Fruit fly (Drosophila melanogaster): ENCODE measurements around the gene Pgant4.

The Pgant4 gene

dm6 chr2L:3524729-3525181 is 52.4 kb downstream of the Pgant4 start, which contains the start of gene CG8852 (continued):
- no peak for TF ChIP-seq ro (GFP tag; IDR thresholded peaks at IDR 0.05)
- TF ChIP-seq CG15479 (GFP tag; optimal IDR thresholded peaks at IDR 0.05), result no peak
- no peak for TF ChIP-seq Drgx (GFP tag; IDR thresholded peaks at IDR 0.05)
- no peak for TF ChIP-seq CG10147 (GFP tag; optimal IDR thresholded peaks at IDR 0.05)
- TF ChIP-seq CG16813 (GFP tag; IDR thresholded peaks at IDR 0.05; ENCODE audit: partially characterized antibody), result no peak
- TF ChIP-seq slbo (GFP tag; IDR thresholded peaks at IDR 0.05), result no peak; the same call in 1 of the 2 replicates
- TF ChIP-seq CG18011 (GFP tag; optimal IDR thresholded peaks at IDR 0.05), result no peak
- no peak for TF ChIP-seq Chrac-16 (GFP tag; optimal IDR thresholded peaks at IDR 0.05)
- TF ChIP-seq CG4617 (GFP tag; optimal IDR thresholded peaks at IDR 0.05; ENCODE audit: borderline replicate concordance), result no peak
- no peak for TF ChIP-seq Hey (tag; optimal IDR thresholded peaks at IDR 0.05)
- no peak for TF ChIP-seq CG9727 (GFP tag; optimal IDR thresholded peaks at IDR 0.05)
- no peak for TF ChIP-seq Mad (GFP tag; optimal IDR thresholded peaks at IDR 0.05)
- TF ChIP-seq CG1647 (GFP tag; optimal IDR thresholded peaks at IDR 0.05), result no peak
- TF ChIP-seq Fer1 (GFP tag; optimal IDR thresholded peaks at IDR 0.05), result no peak
- TF ChIP-seq CG1529 (GFP tag; optimal IDR thresholded peaks at IDR 0.05), result no peak
- TF ChIP-seq Sin3A (optimal IDR thresholded peaks at IDR 0.05), result no peak
- no peak for TF ChIP-seq CG16815 (GFP tag; optimal IDR thresholded peaks at IDR 0.05)
- 0 out of 2 replicates have a peak, but pooled peaks have one; percentile 34 for TF ChIP-seq E2f2 (GFP tag; IDR thresholded peaks at IDR 0.05)
- TF ChIP-seq CG14965 (GFP tag; optimal IDR thresholded peaks at IDR 0.05; ENCODE audit: borderline replicate concordance), result no peak
- TF ChIP-seq zf30C (GFP tag; optimal IDR thresholded peaks at IDR 0.05), result no peak
- TF ChIP-seq CG17612 (GFP tag; IDR thresholded peaks at IDR 0.05), result no peak
- TF ChIP-seq bcd (GFP tag; optimal IDR thresholded peaks at IDR 0.05), result peak; percentile 31
- TF ChIP-seq CG30431 (GFP tag; optimal IDR thresholded peaks at IDR 0.05), result no peak
- no peak for TF ChIP-seq salm (tag; optimal IDR thresholded peaks at IDR 0.05)
- TF ChIP-seq CG8089 (GFP tag; optimal IDR thresholded peaks at IDR 0.05), result no peak
- TF ChIP-seq Mes4 (GFP tag; optimal IDR thresholded peaks at IDR 0.05), result no peak
- no peak for TF ChIP-seq chm (GFP tag; IDR thresholded peaks at IDR 0.05)
- no peak for TF ChIP-seq maf-S (GFP tag; optimal IDR thresholded peaks at IDR 0.05)
- no peak for TF ChIP-seq cwo (GFP tag; optimal IDR thresholded peaks at IDR 0.05)
- no peak for TF ChIP-seq prd (optimal IDR thresholded peaks at IDR 0.05)
- TF ChIP-seq prd (GFP tag; IDR thresholded peaks at IDR 0.05), result no peak
- no peak for TF ChIP-seq usp (GFP tag; optimal IDR thresholded peaks at IDR 0.05)
- no peak for TF ChIP-seq CG3065 (GFP tag; optimal IDR thresholded peaks at IDR 0.05)
- TF ChIP-seq CG12659 (GFP tag; optimal IDR thresholded peaks at IDR 0.05), result no peak
- TF ChIP-seq slou (GFP tag; optimal IDR thresholded peaks at IDR 0.05), result no peak
- TF ChIP-seq CG4854 (GFP tag; optimal IDR thresholded peaks at IDR 0.05), result no peak
- no peak for TF ChIP-seq bsh (GFP tag; optimal IDR thresholded peaks at IDR 0.05)
- no peak for TF ChIP-seq CG16863 (GFP tag; optimal IDR thresholded peaks at IDR 0.05)
- no peak for TF ChIP-seq CG10565 (GFP tag; optimal IDR thresholded peaks at IDR 0.05)
- no peak for TF ChIP-seq cas (GFP tag; IDR thresholded peaks at IDR 0.05)
- TF ChIP-seq klu (GFP tag; IDR thresholded peaks at IDR 0.05), result no peak
- no peak for TF ChIP-seq E2f1 (GFP tag; IDR thresholded peaks at IDR 0.05)
- TF ChIP-seq CG10654 (GFP tag; optimal IDR thresholded peaks at IDR 0.05), result no peak
- no peak for TF ChIP-seq CG43689 (GFP tag; IDR thresholded peaks at IDR 0.05)
- no peak for TF ChIP-seq CG15011 (GFP tag; optimal IDR thresholded peaks at IDR 0.05)
- no peak for TF ChIP-seq ranshi (GFP tag; IDR thresholded peaks at IDR 0.05)
- TF ChIP-seq h (optimal IDR thresholded peaks at IDR 0.05), result no peak
- TF ChIP-seq CG15269 (tag; optimal IDR thresholded peaks at IDR 0.05), result no peak
- 0 out of 3 replicates have a peak, but pooled peaks have one; percentile 27 for TF ChIP-seq zfh1 (GFP tag; IDR thresholded peaks at IDR 0.05)
- TF ChIP-seq CG30403 (GFP tag; optimal IDR thresholded peaks at IDR 0.05), result no peak
- TF ChIP-seq ap (GFP tag; IDR thresholded peaks at IDR 0.05), result no peak
- no peak for TF ChIP-seq vnd (GFP tag; IDR thresholded peaks at IDR 0.05; ENCODE audit: partially characterized antibody)
- no peak for TF ChIP-seq kah (GFP tag; optimal IDR thresholded peaks at IDR 0.05)
